Fruit fly (Drosophila melanogaster): ENCODE measurements around the gene CG9962.

CG9962 gene

DNA sequence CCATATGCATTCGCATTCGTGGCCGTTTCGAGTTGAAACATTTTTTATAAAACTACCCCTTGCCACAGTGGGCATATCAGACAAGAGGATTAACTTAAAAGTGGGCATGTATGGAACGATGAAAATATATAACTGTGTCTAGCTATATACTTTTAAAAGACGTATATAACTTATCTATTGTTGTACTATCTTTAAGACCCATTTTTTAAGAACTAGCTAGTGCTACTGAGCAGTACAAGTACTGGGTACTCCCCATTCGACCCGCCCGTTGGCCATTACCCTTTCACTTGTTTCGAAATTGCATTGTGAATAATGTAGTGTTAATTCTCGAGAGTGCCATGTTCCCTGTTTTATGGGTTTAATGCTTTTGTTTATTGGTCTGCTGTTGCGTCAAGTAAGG lies 40.8 kb downstream of the CG9962 start:
- no peak for TF ChIP-seq CG17801 (GFP tag; optimal IDR thresholded peaks at IDR 0.05; ENCODE audit: partially characterized antibody)
